Worm (Caenorhabditis elegans) whole organism, L1 larva: Measurements from ENCODE around the gene sym-3.

ENCODE experiments used
- C34B4.2 ChIP-seq: sonication (generic microtip); optimal IDR thresholded peaks from 2 replicates; lab custom pipeline; 2017; ENCODE audit warnings: mild to moderate bottlenecking, missing genetic modification characterization, missing compliant biosample characterization
- Y116A8C.19 ChIP-seq: sonication (generic microtip); optimal IDR thresholded peaks from 2 replicates; lab custom pipeline; 2016; ENCODE audit warnings: missing compliant biosample characterization, missing genetic modification characterization, borderline replicate concordance
- aha-1 ChIP-seq: fragments of 150-350 bp; optimal IDR thresholded peaks from 2 replicates; lab custom pipeline; 2014; ENCODE audit warnings: missing biosample characterization, missing genetic modification characterization
- aly-2 ChIP-seq: fragments of 150-350 bp; optimal IDR thresholded peaks from 2 replicates; lab custom pipeline; 2014; ENCODE audit warnings: missing biosample characterization, missing genetic modification characterization
- ama-1 ChIP-seq: fragments of 150-350 bp; optimal IDR thresholded peaks from 2 replicates; lab custom pipeline; 2014
- blmp-1 ChIP-seq: fragments of 150-350 bp; optimal IDR thresholded peaks from 2 replicates; lab custom pipeline; 2014; ENCODE audit warnings: missing biosample characterization, missing genetic modification characterization
- dsc-1 ChIP-seq: sonication (generic microtip); optimal IDR thresholded peaks from 2 replicates; lab custom pipeline; 2016; ENCODE audit warnings: mild to moderate bottlenecking, missing genetic modification characterization, missing compliant biosample characterization
- efl-1 ChIP-seq, 4 experiments: fragments of 150-350 bp; optimal IDR thresholded peaks in 3 of 4; peaks in 1 of 4; 1 replicate in 1 of 4; 2 replicates in 3 of 4; lab custom pipeline; 2014; ENCODE audit warnings: missing biosample characterization in 2 of 4, missing genetic modification characterization in 2 of 4, missing genetic modification reagents in 2 of 4
- elt-2 ChIP-seq: sonication (generic microtip); optimal IDR thresholded peaks from 2 replicates; lab custom pipeline; 2016; ENCODE audit warnings: missing genetic modification characterization, mild to moderate bottlenecking, inconsistent platforms, missing compliant biosample characterization, missing genetic modification reagents
- elt-3 ChIP-seq, 6 experiments: fragments of 150-350 bp in 1 of 6; sonication (generic microtip); optimal IDR thresholded peaks; 2 replicates each; lab custom pipeline; 2017 to 2018; ENCODE audit warnings: missing biosample characterization in 6 of 6, missing genetic modification characterization in 6 of 6, inconsistent platforms in 1 of 6
- fos-1 ChIP-seq: fragments of 150-350 bp; optimal IDR thresholded peaks from 2 replicates; lab custom pipeline; 2014; ENCODE audit warnings: missing biosample characterization, missing genetic modification characterization
- lin-13 ChIP-seq: fragments of 150-350 bp; optimal IDR thresholded peaks from 2 replicates; lab custom pipeline; 2014; ENCODE audit warnings: missing biosample characterization, missing genetic modification reagents, missing genetic modification characterization
- lin-14 ChIP-seq: fragments of 200-800 bp; sonication (Bioruptor generic); optimal IDR thresholded peaks from 2 replicates; lab custom pipeline; 2018; ENCODE audit warnings: mild to moderate bottlenecking, missing genetic modification characterization, moderate library complexity, missing compliant biosample characterization
- lin-35 ChIP-seq, 2 experiments: fragments of 150-350 bp; optimal IDR thresholded peaks; 2 replicates each; lab custom pipeline; 2014; ENCODE audit warnings: missing biosample characterization in 2 of 2, missing genetic modification characterization in 2 of 2, missing genetic modification reagents in 2 of 2
- lir-3 ChIP-seq: sonication (generic microtip); optimal IDR thresholded peaks from 2 replicates; lab custom pipeline; 2016; ENCODE audit warnings: mild to moderate bottlenecking, missing genetic modification characterization, moderate library complexity, missing compliant biosample characterization; ENCODE audit not compliant: poor library complexity
- lsy-2 ChIP-seq, 2 experiments: fragments of 150-350 bp; optimal IDR thresholded peaks; 2 replicates each; lab custom pipeline; 2014; ENCODE audit warnings: missing biosample characterization in 2 of 2, missing genetic modification characterization in 2 of 2
- mef-2 ChIP-seq: fragments of 150-350 bp; optimal IDR thresholded peaks from 2 replicates; lab custom pipeline; 2014; ENCODE audit warnings: missing biosample characterization, missing genetic modification characterization
- mep-1 ChIP-seq: fragments of 150-350 bp; optimal IDR thresholded peaks from 2 replicates; lab custom pipeline; 2014; ENCODE audit warnings: missing biosample characterization, missing genetic modification characterization
- nhr-19 ChIP-seq: fragments of 200-800 bp; sonication (Bioruptor generic); conservative IDR thresholded peaks from 2 replicates; pipeline ENCODE4 v1.3.6; 2022; ENCODE audit warnings: missing genetic modification characterization, missing compliant biosample characterization
- nhr-20 ChIP-seq: sonication (generic microtip); optimal IDR thresholded peaks from 2 replicates; lab custom pipeline; 2016; ENCODE audit warnings: mild to moderate bottlenecking, missing genetic modification characterization, missing compliant biosample characterization
- nhr-71 ChIP-seq: sonication (generic microtip); optimal IDR thresholded peaks from 2 replicates; lab custom pipeline; 2016; ENCODE audit warnings: mild to moderate bottlenecking, missing genetic modification characterization, moderate library complexity, missing compliant biosample characterization
- nhr-84 ChIP-seq: sonication (generic microtip); optimal IDR thresholded peaks from 2 replicates; lab custom pipeline; 2017; ENCODE audit warnings: missing biosample characterization, missing genetic modification characterization
- nhr-85 ChIP-seq: sonication (generic microtip); peaks from one replicate; lab custom pipeline; 2016; ENCODE audit warnings: missing genetic modification characterization, inconsistent platforms, missing compliant biosample characterization
- nhr-90 ChIP-seq: sonication (generic microtip); optimal IDR thresholded peaks from 2 replicates; lab custom pipeline; 2016; ENCODE audit warnings: mild to moderate bottlenecking, missing genetic modification characterization, missing compliant biosample characterization; ENCODE audit not compliant: poor library complexity
- pqm-1 ChIP-seq: sonication (generic microtip); optimal IDR thresholded peaks from 3 replicates; lab custom pipeline; 2017; ENCODE audit warnings: missing biosample characterization, missing genetic modification characterization
- rnt-1 ChIP-seq: sonication (generic microtip); optimal IDR thresholded peaks from 2 replicates; lab custom pipeline; 2016; ENCODE audit warnings: mild to moderate bottlenecking, missing genetic modification characterization, moderate library complexity, missing compliant biosample characterization
- snu-23 ChIP-seq: sonication (generic microtip); optimal IDR thresholded peaks from 2 replicates; lab custom pipeline; 2016; ENCODE audit warnings: missing genetic modification characterization, missing compliant biosample characterization
- sptf-1 ChIP-seq: fragments of 150-350 bp; optimal IDR thresholded peaks from 2 replicates; lab custom pipeline; 2014; ENCODE audit warnings: missing biosample characterization, missing genetic modification characterization
- unc-30 ChIP-seq: sonication (generic microtip); optimal IDR thresholded peaks from 2 replicates; lab custom pipeline; 2017; ENCODE audit warnings: missing biosample characterization, missing genetic modification characterization
- unc-62 ChIP-seq: fragments of 150-350 bp; optimal IDR thresholded peaks from 2 replicates; lab custom pipeline; 2014; ENCODE audit warnings: missing biosample characterization, missing genetic modification reagents, missing genetic modification characterization
- unc-98 ChIP-seq: fragments of 200-800 bp; sonication (Bioruptor generic); IDR thresholded peaks from 2 replicates; pipeline ENCODE4 v1.3.6; 2022; ENCODE audit warnings: missing genetic modification characterization, missing compliant biosample characterization
- xbp-1 ChIP-seq: sonication (generic microtip); optimal IDR thresholded peaks from 2 replicates; lab custom pipeline; 2016; ENCODE audit warnings: missing genetic modification characterization, missing compliant biosample characterization
- zip-4 ChIP-seq: fragments of 200-800 bp; sonication (Bioruptor generic); optimal IDR thresholded peaks from 2 replicates; lab custom pipeline; 2018; ENCODE audit warnings: mild to moderate bottlenecking, missing genetic modification characterization, moderate library complexity, missing compliant biosample characterization
- ztf-11 ChIP-seq, 2 experiments: sonication (generic microtip); optimal IDR thresholded peaks; 2 replicates each; lab custom pipeline; 2016 to 2017; ENCODE audit warnings: missing genetic modification characterization in 2 of 2, missing biosample characterization in 1 of 2, missing compliant biosample characterization in 1 of 2
- ztf-4 ChIP-seq: fragments of 150-350 bp; optimal IDR thresholded peaks from 2 replicates; lab custom pipeline; 2014; ENCODE audit warnings: missing biosample characterization, missing genetic modification characterization

The sym-3 gene

ce11 chrX:5803492-5803891 lies 29.9 kb downstream of the sym-3 start:
- TF ChIP-seq nhr-85 (tag; lab: Kevin White, UChicago) (peak; percentile 87), nhr-71 (peak; percentile 30), ztf-4 (tag; lab: Kevin White, UChicago) (peak; percentile 7), zip-4 (GFP tag; lab: Kevin White, UChicago) (no peak), unc-62 (GFP tag; lab: Kevin White, UChicago) (no peak), snu-23 (GFP tag; lab: Kevin White, UChicago) (peak; percentile 31), nhr-20 (tag; lab: Kevin White, UChicago) (peak; percentile 46), lin-14 (GFP tag; lab: Kevin White, UChicago) (peak; percentile 68), mep-1 (tag; lab: Kevin White, UChicago) (peak; percentile 66), unc-30 (tag; lab: Kevin White, UChicago) (no peak), aha-1 (tag; lab: Kevin White, UChicago) (no peak)

ce11 chrX:5805872-5806472 lies 32.4 kb downstream of the sym-3 start, which contains the start of gene F13D11.3:
F13D11.3 (minus strand) TSS chrX:5805922.
- TF ChIP-seq nhr-71 (peak; percentile 44), lin-35 (GFP tag; optimal IDR thresholded peaks at IDR 0.05; lab: Kevin White, UChicago) (no peak), unc-30 (tag; lab: Kevin White, UChicago) (no peak), pqm-1 (no peak), nhr-20 (tag; lab: Kevin White, UChicago) (peak; percentile 9), aly-2 (tag; lab: Kevin White, UChicago) (no peak), unc-98 (GFP tag; lab: Robert Waterston, UW) (no peak), snu-23 (GFP tag; lab: Kevin White, UChicago) (no peak), ztf-11 (tag; optimal IDR thresholded peaks at IDR 0.05; lab: Kevin White, UChicago) (no peak), Y116A8C.19 (tag; lab: Kevin White, UChicago) (no peak), lsy-2 (tag; optimal IDR thresholded peaks at IDR 0.05; lab: Kevin White, UChicago) (peak in 1 of 2 experiments; percentile 21), rnt-1 (peak; percentile 45), dsc-1 (tag; lab: Kevin White, UChicago) (no peak), lin-14 (GFP tag; lab: Kevin White, UChicago) (peak; percentile 39)

ce11 chrX:5810677-5811076 lies 37.1 kb downstream of the sym-3 start:
- TF ChIP-seq nhr-90 (peak; percentile 20), nhr-85 (tag; lab: Kevin White, UChicago) (peak; percentile 96), nhr-19 (GFP tag; lab: Robert Waterston, UW) (peak; percentile 12; the same call in 1 of the 2 replicates), nhr-71 (peak; percentile 67), ama-1 (lab: Kevin White, UChicago) (no peak), lir-3 (tag; lab: Kevin White, UChicago) (no peak), fos-1 (no peak), elt-2 (tag; lab: Kevin White, UChicago) (no peak), xbp-1 (no peak), C34B4.2 (tag; lab: Kevin White, UChicago) (no peak), nhr-84 (no peak), lsy-2 (tag; optimal IDR thresholded peaks at IDR 0.05; lab: Kevin White, UChicago) (peak in 1 of 2 experiments; percentile 23), ztf-4 (tag; lab: Kevin White, UChicago) (no peak), aly-2 (tag; lab: Kevin White, UChicago) (no peak), sptf-1 (tag; lab: Kevin White, UChicago) (no peak), mep-1 (tag; lab: Kevin White, UChicago) (peak; percentile 76), nhr-20 (tag; lab: Kevin White, UChicago) (peak; percentile 39), lin-14 (GFP tag; lab: Kevin White, UChicago) (peak; percentile 83), blmp-1 (tag; lab: Kevin White, UChicago) (peak; percentile 66), lin-13 (no peak), efl-1 (optimal IDR thresholded peaks at IDR 0.05; lab: Kevin White, UChicago) (no peak), efl-1 (GFP tag; optimal IDR thresholded peaks at IDR 0.05 in 1 of 2; lab: Kevin White, UChicago) (no peak), elt-3 (tag; optimal IDR thresholded peaks at IDR 0.05; lab: Kevin White, UChicago) (peak in 2 of 6 experiments; percentile 25 to 50), rnt-1 (peak; percentile 5), snu-23 (GFP tag; lab: Kevin White, UChicago) (peak; percentile 31), mef-2 (tag; lab: Kevin White, UChicago) (no peak)
